Worm (Caenorhabditis elegans): Measurements from ENCODE around the gene mec-4.

DNA sequence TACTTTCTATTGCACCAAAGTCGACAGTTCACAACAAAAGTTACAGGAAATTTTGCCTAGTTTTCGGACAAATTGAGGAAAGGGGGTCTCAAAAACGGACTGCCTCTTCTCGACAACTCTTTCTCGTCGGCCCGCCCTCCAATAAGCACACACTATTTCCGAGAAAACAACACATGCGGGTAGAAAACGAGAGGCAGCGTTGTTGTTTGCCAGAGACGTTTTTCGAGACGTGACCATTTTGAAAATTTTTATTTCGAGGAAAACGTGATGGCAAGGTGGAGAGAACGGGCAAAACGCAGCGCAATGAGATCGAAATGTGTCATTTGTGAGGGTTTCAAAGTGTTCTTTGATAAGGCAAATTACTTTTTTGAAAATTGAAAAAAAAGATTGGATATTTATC lies 13.4 kb downstream of the mec-4 start:
- TF ChIP-seq lin-15B (tag; optimal IDR thresholded peaks at IDR 0.05) (no peak), pha-4 (GFP tag; IDR thresholded peaks at IDR 0.05) (no peak), pha-4 (tag; optimal IDR thresholded peaks at IDR 0.05) (no peak), ama-1 (optimal IDR thresholded peaks at IDR 0.05) (no peak), ctbp-1 (GFP tag; IDR thresholded peaks at IDR 0.05) (0 out of 2 replicates have a peak, but pooled peaks have one; percentile 38), mep-1 (tag; optimal IDR thresholded peaks at IDR 0.05) (peak; percentile 45), dmd-9 (GFP tag; IDR thresholded peaks at IDR 0.05) (no peak), lsy-2 (tag; optimal IDR thresholded peaks at IDR 0.05) (peak in 1 of 2 experiments; percentile 48), ZK546.5 (tag; optimal IDR thresholded peaks at IDR 0.05) (no peak), Y105C5A.15 (GFP tag; IDR thresholded peaks at IDR 0.05) (no peak)

All from whole organism, L4 larva.